Worm (Caenorhabditis elegans): ENCODE results near the gene nspb-10.

DNA sequence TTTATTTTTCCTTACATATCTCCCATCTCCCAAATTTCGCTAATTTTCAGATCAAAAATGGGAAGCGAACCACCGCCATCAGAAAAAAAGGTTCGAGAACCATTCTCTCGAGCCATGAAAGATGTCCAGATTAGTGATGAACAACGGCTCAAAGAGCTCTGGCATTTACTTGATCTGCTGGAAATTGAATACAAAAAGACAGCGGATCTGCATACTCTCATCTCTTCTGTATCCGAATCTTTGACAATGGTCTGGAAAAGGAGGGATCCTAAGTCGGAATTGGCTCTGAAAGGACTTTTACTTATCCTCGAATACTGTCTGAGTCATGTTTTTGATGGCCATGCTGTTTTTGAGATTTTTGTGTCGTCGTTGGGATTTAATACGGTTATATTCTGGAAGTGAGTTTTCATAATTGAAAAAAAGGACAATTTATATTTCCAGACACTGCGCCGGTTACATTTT, 12.8 kb upstream of the nspb-10 start, which contains the start of gene tps-2:
- TF ChIP-seq him-1 (tag; optimal IDR thresholded peaks at IDR 0.05) = no peak
- TF ChIP-seq W03F9.2 (tag; optimal IDR thresholded peaks at IDR 0.05) = no peak
- TF ChIP-seq dao-5 (tag; optimal IDR thresholded peaks at IDR 0.05) = no peak
